Worm (Caenorhabditis elegans): ENCODE measurements around the gene cwp-5.

Gene cwp-5

DNA sequence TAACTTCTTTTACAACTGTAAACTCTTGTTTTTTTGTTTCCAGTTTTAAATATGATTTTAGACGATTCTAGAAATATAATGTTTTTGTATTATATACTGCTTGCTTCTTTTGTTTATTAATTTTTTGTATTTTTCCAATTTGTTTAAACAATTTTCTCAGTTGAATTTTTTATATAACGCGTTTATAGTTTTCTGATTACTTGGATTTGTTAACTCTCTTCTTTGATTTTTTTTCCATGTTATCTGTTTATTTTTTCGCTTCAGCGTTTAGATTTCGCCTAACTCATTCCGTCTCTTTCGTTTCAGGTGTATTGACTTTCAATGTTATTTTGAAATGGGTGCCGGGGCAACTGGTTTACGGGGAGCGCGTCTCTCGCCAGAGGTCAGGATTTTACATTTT, 1.2 kb upstream of the cwp-5 start, which contains the start of gene gpa-6:
gpa-6 (plus strand) TSS at position 301 of the 400 bp plus-strand sequence.
- no peak for TF ChIP-seq crh-2 (tag; optimal IDR thresholded peaks at IDR 0.05)
- no peak for TF ChIP-seq lin-13 (GFP tag; optimal IDR thresholded peaks at IDR 0.05)
- TF ChIP-seq mab-5 (tag; optimal IDR thresholded peaks at IDR 0.05), result no peak
- TF ChIP-seq Y55F3AM.14 (GFP tag; optimal IDR thresholded peaks at IDR 0.05), result no peak
- no peak for TF ChIP-seq nhr-237 (tag; optimal IDR thresholded peaks at IDR 0.05)
- TF ChIP-seq lin-39 (tag; optimal IDR thresholded peaks at IDR 0.05), result no peak
- no peak for TF ChIP-seq F13H6.1 (tag; optimal IDR thresholded peaks at IDR 0.05)

DNA sequence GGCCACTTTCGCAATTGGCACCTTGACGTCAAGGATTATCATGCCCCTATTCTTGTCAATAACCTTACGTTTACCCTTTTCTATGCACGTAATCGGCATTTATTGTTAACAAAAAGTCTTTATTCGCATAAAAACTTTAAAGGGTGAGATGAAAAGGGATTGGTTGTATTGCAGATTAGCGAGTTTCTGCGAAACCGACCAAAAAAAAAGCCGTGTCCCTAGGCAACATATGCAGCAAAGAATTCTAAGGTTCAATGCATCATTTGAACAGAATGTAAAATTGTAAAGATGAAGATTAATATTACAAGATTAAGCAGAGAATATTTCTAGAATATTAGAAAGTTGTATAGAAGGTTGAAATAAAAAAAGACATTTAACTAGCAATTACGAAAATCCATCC, 7.7 kb downstream of the cwp-5 start:
- TF ChIP-seq lin-11 (tag; optimal IDR thresholded peaks at IDR 0.05), result no peak
- no peak for TF ChIP-seq elt-1 (tag; optimal IDR thresholded peaks at IDR 0.05)
- TF ChIP-seq nhr-21 (tag; optimal IDR thresholded peaks at IDR 0.05), result no peak
- no peak for TF ChIP-seq nhr-237 (tag; optimal IDR thresholded peaks at IDR 0.05)
- TF ChIP-seq fos-1 (tag; optimal IDR thresholded peaks at IDR 0.05), result no peak
- TF ChIP-seq lsy-2 (tag; optimal IDR thresholded peaks at IDR 0.05), result no peak
- no peak for TF ChIP-seq nhr-77 (tag; optimal IDR thresholded peaks at IDR 0.05)
- no peak for TF ChIP-seq elt-3 (tag; optimal IDR thresholded peaks at IDR 0.05)
- no peak for TF ChIP-seq mdl-1 (tag; optimal IDR thresholded peaks at IDR 0.05)
- TF ChIP-seq ZK546.5 (tag; optimal IDR thresholded peaks at IDR 0.05), result no peak

DNA sequence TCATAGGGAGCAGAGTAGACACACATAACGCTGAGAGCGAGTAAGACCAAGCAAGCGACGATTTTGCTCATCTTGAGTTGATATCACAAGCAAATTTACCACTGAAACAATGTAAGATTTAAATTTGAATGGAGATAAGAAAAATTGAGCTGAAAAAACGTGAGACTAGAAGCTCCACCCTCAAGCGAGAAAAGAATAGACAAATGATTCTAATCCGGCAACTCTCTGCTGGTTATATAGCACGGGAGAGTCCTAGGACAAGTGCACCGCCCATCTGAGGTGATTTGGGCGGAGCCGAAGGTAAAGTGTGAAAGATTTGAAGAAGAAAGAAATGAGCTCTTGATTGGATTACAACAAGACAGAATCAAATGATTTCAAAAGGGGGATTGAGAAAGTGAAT, 11.4 kb downstream of the cwp-5 start, which contains the start of gene nlp-3:
nlp-3 (minus strand) TSS at position 101 of the 400 bp plus-strand sequence.
- TF ChIP-seq R02D3.7 (tag; optimal IDR thresholded peaks at IDR 0.05) (no peak), unc-62 (GFP tag; optimal IDR thresholded peaks at IDR 0.05) (no peak), dmd-4 (tag; optimal IDR thresholded peaks at IDR 0.05) (no peak), lin-11 (tag; optimal IDR thresholded peaks at IDR 0.05) (no peak), ZK546.5 (tag; optimal IDR thresholded peaks at IDR 0.05) (no peak), snpc-4 (tag; optimal IDR thresholded peaks at IDR 0.05) (no peak), mab-5 (tag; optimal IDR thresholded peaks at IDR 0.05) (no peak), peb-1 (tag; optimal IDR thresholded peaks at IDR 0.05) (no peak), alr-1 (tag; optimal IDR thresholded peaks at IDR 0.05) (no peak), elt-1 (tag; optimal IDR thresholded peaks at IDR 0.05) (no peak), blmp-1 (tag; optimal IDR thresholded peaks at IDR 0.05; ENCODE audit: insufficient read depth) (no peak), nhr-10 (tag; optimal IDR thresholded peaks at IDR 0.05) (no peak), lsy-2 (tag; optimal IDR thresholded peaks at IDR 0.05) (no peak), ceh-82 (tag; optimal IDR thresholded peaks at IDR 0.05) (no peak)

DNA sequence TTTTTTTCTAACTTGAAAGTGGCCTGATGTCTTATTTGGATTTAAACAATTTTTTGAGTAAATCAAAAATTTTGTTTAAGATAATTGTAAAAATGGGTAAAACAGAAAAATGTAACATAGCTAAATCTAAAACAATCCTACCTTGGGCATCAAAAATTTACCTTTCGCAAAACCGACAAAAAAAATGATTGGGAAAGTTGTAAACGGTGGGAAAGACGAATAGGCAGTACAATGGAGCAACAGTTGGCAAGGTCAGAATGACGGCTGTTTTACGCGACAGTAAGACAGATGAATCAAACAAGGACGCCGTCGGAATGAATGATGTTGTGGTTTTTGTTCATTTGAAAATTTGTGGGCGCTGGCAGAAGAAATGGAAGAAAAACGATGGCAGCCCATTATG, 15.3 kb downstream of the cwp-5 start:
- TF ChIP-seq ceh-16 (tag; optimal IDR thresholded peaks at IDR 0.05) (no peak), ceh-82 (tag; optimal IDR thresholded peaks at IDR 0.05) (no peak), ama-1 (optimal IDR thresholded peaks at IDR 0.05) (no peak), F13H6.1 (tag; optimal IDR thresholded peaks at IDR 0.05) (no peak), ztf-4 (tag; optimal IDR thresholded peaks at IDR 0.05) (no peak), nhr-21 (tag; optimal IDR thresholded peaks at IDR 0.05) (no peak), sma-9 (GFP tag; optimal IDR thresholded peaks at IDR 0.05) (no peak), sma-9 (tag; optimal IDR thresholded peaks at IDR 0.05) (no peak), sma-3 (GFP tag; optimal IDR thresholded peaks at IDR 0.05) (no peak), mbf-1 (tag; optimal IDR thresholded peaks at IDR 0.05) (no peak)

DNA sequence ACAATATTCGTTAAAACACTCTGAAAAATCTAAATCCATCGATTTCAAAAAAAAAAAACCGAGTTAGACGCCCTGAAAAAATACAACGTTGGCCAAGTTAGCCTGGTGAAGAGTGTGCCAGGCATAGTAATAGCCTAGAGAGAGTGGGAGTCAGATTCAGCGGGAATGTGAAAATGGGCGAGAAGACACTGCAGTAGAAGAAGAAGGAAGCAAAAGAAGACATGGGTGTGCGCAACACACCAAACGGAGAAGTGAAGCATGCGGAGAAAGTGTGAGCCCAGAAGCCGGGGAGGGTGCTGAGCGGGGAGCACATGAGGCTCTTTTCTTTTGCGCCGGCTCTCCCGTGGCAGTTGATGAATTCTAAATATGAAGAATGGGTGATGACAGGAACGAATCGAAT, 18.6 kb downstream of the cwp-5 start:
- TF ChIP-seq nhr-25 (tag; optimal IDR thresholded peaks at IDR 0.05), result no peak
- TF ChIP-seq crh-2 (tag; optimal IDR thresholded peaks at IDR 0.05), result no peak
- TF ChIP-seq C34F6.9 (tag; optimal IDR thresholded peaks at IDR 0.05), result peak; percentile 50
- peak; percentile 32 for TF ChIP-seq nhr-129 (tag; optimal IDR thresholded peaks at IDR 0.05)
- peak; percentile 58 for TF ChIP-seq unc-55 (GFP tag; optimal IDR thresholded peaks at IDR 0.05)
- peak in 1 of 2 experiments; percentile 33 for TF ChIP-seq lsy-2 (tag; optimal IDR thresholded peaks at IDR 0.05)
